Worm (Caenorhabditis elegans) whole organism, L2 larva: Measurements from ENCODE around the gene R148.8.

Experiments used
- C34F6.9 ChIP-seq: fragments of 150-350 bp; optimal IDR thresholded peaks from 2 replicates; lab custom pipeline; 2014; ENCODE audit warnings: missing biosample characterization, missing genetic modification characterization
- F13H6.1 ChIP-seq: sonication (generic microtip); optimal IDR thresholded peaks from 2 replicates; lab custom pipeline; 2016; ENCODE audit warnings: missing genetic modification characterization, missing compliant biosample characterization
- Y55F3AM.14 ChIP-seq: fragments of 200-800 bp; sonication (Bioruptor generic); optimal IDR thresholded peaks from 2 replicates; lab custom pipeline; 2018; ENCODE audit warnings: mild to moderate bottlenecking, missing genetic modification characterization, missing compliant biosample characterization
- ZK546.5 ChIP-seq: sonication (generic microtip); optimal IDR thresholded peaks from 2 replicates; lab custom pipeline; 2017; ENCODE audit warnings: missing biosample characterization, missing genetic modification characterization
- blmp-1 ChIP-seq: sonication (generic microtip); optimal IDR thresholded peaks from 2 replicates; lab custom pipeline; 2017; ENCODE audit warnings: missing genetic modification characterization, mild to moderate bottlenecking, missing compliant biosample characterization, antibody characterized with exemption, moderate library complexity; ENCODE audit not compliant: insufficient read depth
- ceh-16 ChIP-seq: fragments of 150-350 bp; optimal IDR thresholded peaks from 2 replicates; lab custom pipeline; 2014; ENCODE audit warnings: missing biosample characterization, missing genetic modification characterization
- crh-2 ChIP-seq: sonication (generic microtip); optimal IDR thresholded peaks from 2 replicates; lab custom pipeline; 2017; ENCODE audit warnings: missing biosample characterization, missing genetic modification characterization
- dmd-4 ChIP-seq: sonication (generic microtip); optimal IDR thresholded peaks from 2 replicates; lab custom pipeline; 2017; ENCODE audit warnings: missing biosample characterization, missing genetic modification characterization
- egl-27 ChIP-seq: sonication (generic microtip); optimal IDR thresholded peaks from 3 replicates; lab custom pipeline; 2017; ENCODE audit warnings: missing biosample characterization, missing genetic modification reagents, missing genetic modification characterization
- elt-3 ChIP-seq: sonication (generic microtip); optimal IDR thresholded peaks from 2 replicates; lab custom pipeline; 2017; ENCODE audit warnings: missing biosample characterization, missing genetic modification characterization
- fos-1 ChIP-seq: fragments of 150-350 bp; optimal IDR thresholded peaks from 2 replicates; lab custom pipeline; 2014; ENCODE audit warnings: missing biosample characterization, missing genetic modification characterization
- gmeb-1 ChIP-seq: fragments of 150-350 bp; optimal IDR thresholded peaks from 2 replicates; lab custom pipeline; 2014; ENCODE audit warnings: missing biosample characterization, missing genetic modification characterization
- lin-11 ChIP-seq: fragments of 150-350 bp; sonication (generic microtip); optimal IDR thresholded peaks from 2 replicates; lab custom pipeline; 2014; ENCODE audit warnings: missing biosample characterization, missing genetic modification characterization, inconsistent platforms, mixed read lengths
- lin-13 ChIP-seq: fragments of 150-350 bp; optimal IDR thresholded peaks from 2 replicates; lab custom pipeline; 2014; ENCODE audit warnings: missing biosample characterization, missing genetic modification reagents, missing genetic modification characterization
- lsy-2 ChIP-seq, 2 experiments: fragments of 150-350 bp in 1 of 2; sonication (generic microtip) in 1 of 2; optimal IDR thresholded peaks; 2 replicates each; lab custom pipeline; 2014 to 2017; ENCODE audit warnings: missing biosample characterization in 2 of 2, missing genetic modification characterization in 2 of 2
- mab-5 ChIP-seq: fragments of 150-350 bp; optimal IDR thresholded peaks from 2 replicates; lab custom pipeline; 2014; ENCODE audit warnings: missing biosample characterization, missing genetic modification characterization
- mbf-1 ChIP-seq: sonication (generic microtip); optimal IDR thresholded peaks from 2 replicates; lab custom pipeline; 2017; ENCODE audit warnings: missing biosample characterization, missing genetic modification characterization
- mdl-1 ChIP-seq, 2 experiments: fragments of 150-350 bp in 1 of 2; sonication (generic microtip) in 1 of 2; optimal IDR thresholded peaks; 2 replicates each; lab custom pipeline; 2017; ENCODE audit warnings: missing biosample characterization in 2 of 2, missing genetic modification characterization in 2 of 2
- nhr-10 ChIP-seq: sonication (generic microtip); optimal IDR thresholded peaks from 2 replicates; lab custom pipeline; 2017; ENCODE audit warnings: missing biosample characterization, missing genetic modification characterization
- nhr-12 ChIP-seq: fragments of 150-350 bp; optimal IDR thresholded peaks from 2 replicates; lab custom pipeline; 2014; ENCODE audit warnings: missing biosample characterization, missing genetic modification characterization
- nhr-129 ChIP-seq: fragments of 150-350 bp; optimal IDR thresholded peaks from 2 replicates; lab custom pipeline; 2014; ENCODE audit warnings: missing biosample characterization, missing genetic modification characterization
- nhr-21 ChIP-seq: fragments of 150-350 bp; optimal IDR thresholded peaks from 2 replicates; lab custom pipeline; 2014; ENCODE audit warnings: missing biosample characterization, missing genetic modification characterization
- nhr-23 ChIP-seq: fragments of 150-350 bp; optimal IDR thresholded peaks from 2 replicates; lab custom pipeline; 2014; ENCODE audit warnings: missing biosample characterization, missing genetic modification reagents, missing genetic modification characterization
- nhr-237 ChIP-seq: fragments of 150-350 bp; optimal IDR thresholded peaks from 2 replicates; lab custom pipeline; 2014; ENCODE audit warnings: missing biosample characterization, missing genetic modification characterization
- nhr-25 ChIP-seq: fragments of 150-350 bp; sonication (generic microtip); optimal IDR thresholded peaks from 3 replicates; lab custom pipeline; 2014; ENCODE audit warnings: missing biosample characterization, missing genetic modification characterization
- peb-1 ChIP-seq: fragments of 150-350 bp; optimal IDR thresholded peaks from 2 replicates; lab custom pipeline; 2014; ENCODE audit warnings: missing biosample characterization, missing genetic modification characterization
- sem-4 ChIP-seq: fragments of 150-350 bp; optimal IDR thresholded peaks from 2 replicates; lab custom pipeline; 2014; ENCODE audit warnings: missing biosample characterization, missing genetic modification reagents, missing genetic modification characterization
- skn-1 ChIP-seq: sonication (generic microtip); optimal IDR thresholded peaks from 2 replicates; lab custom pipeline; 2017; ENCODE audit warnings: missing biosample characterization, missing genetic modification characterization
- sma-3 ChIP-seq: sonication (generic microtip); optimal IDR thresholded peaks from 2 replicates; lab custom pipeline; 2016; ENCODE audit warnings: missing genetic modification reagents, missing genetic modification characterization, missing compliant biosample characterization
- sma-9 ChIP-seq, 2 experiments: fragments of 150-350 bp in 1 of 2; sonication (generic microtip) in 1 of 2; optimal IDR thresholded peaks; 2 replicates each; lab custom pipeline; 2014 to 2016; ENCODE audit warnings: missing genetic modification characterization in 2 of 2, mild to moderate bottlenecking in 1 of 2, missing biosample characterization in 1 of 2, missing compliant biosample characterization in 1 of 2, missing genetic modification reagents in 1 of 2, moderate library complexity in 1 of 2
- unc-55 ChIP-seq: fragments of 150-350 bp; sonication (generic microtip); optimal IDR thresholded peaks from 3 replicates; lab custom pipeline; 2014; ENCODE audit warnings: missing biosample characterization, missing genetic modification reagents, missing genetic modification characterization
- zag-1 ChIP-seq: fragments of 150-350 bp; optimal IDR thresholded peaks from 2 replicates; lab custom pipeline; 2014; ENCODE audit warnings: missing biosample characterization, missing genetic modification characterization
- ztf-11 ChIP-seq: sonication (generic microtip); optimal IDR thresholded peaks from 2 replicates; lab custom pipeline; 2017; ENCODE audit warnings: missing biosample characterization, missing genetic modification characterization
- ztf-4 ChIP-seq: fragments of 150-350 bp; optimal IDR thresholded peaks from 2 replicates; lab custom pipeline; 2014; ENCODE audit warnings: missing biosample characterization, missing genetic modification characterization

The R148.8 gene

ce11 chrIII:3200563-3200962, 9.3 kb downstream of the R148.8 start:
- peak; percentile 43 for TF ChIP-seq nhr-129
- peak; percentile 18 for TF ChIP-seq mab-5 (tag; lab: Kevin White, UChicago)
- no peak for TF ChIP-seq mbf-1
- peak in 1 of 2 experiments; percentile 16 for TF ChIP-seq lsy-2 (tag; optimal IDR thresholded peaks at IDR 0.05; lab: Kevin White, UChicago)
- TF ChIP-seq unc-55 (GFP tag; lab: Kevin White, UChicago), result no peak
- TF ChIP-seq sma-3, result no peak
- TF ChIP-seq F13H6.1 (tag; lab: Kevin White, UChicago), result peak; percentile 13
- TF ChIP-seq blmp-1 (tag; lab: Kevin White, UChicago), result no peak

- TF ChIP-seq ZK546.5 (no peak), ztf-11 (tag; lab: Kevin White, UChicago) (no peak), sem-4 (no peak), dmd-4 (no peak), nhr-25 (no peak), lin-13 (GFP tag; lab: Kevin White, UChicago) (no peak), skn-1 (tag; lab: Kevin White, UChicago) (no peak)
Measured at ce11 chrIII:3203589-3203988, 12.3 kb downstream of the R148.8 start.

DNA sequence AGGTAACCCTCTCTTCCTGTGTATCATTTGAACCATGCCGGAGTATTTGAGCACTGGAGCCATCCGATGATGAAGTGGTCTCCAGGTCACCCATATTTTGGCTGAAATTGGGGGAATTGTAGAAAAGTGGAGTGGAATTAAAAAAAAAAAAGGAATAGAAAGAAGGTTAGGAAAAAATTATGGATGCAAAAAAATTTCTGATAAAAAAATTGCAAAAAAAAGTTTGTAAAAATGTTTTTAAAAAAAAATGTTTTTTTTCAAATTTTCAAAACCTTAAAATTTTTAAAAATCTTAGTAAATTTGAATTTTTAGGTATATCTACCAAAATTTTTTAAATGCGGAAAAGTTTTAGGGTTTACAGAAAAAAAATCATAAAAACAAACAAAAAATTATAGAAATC, 27.8 kb downstream of the R148.8 start, which contains the start of gene frm-8:
Gene frm-8 (minus strand): TSS at position 101 of the 400 bp plus-strand sequence.
- no peak for TF ChIP-seq Y55F3AM.14 (GFP tag; lab: Kevin White, UChicago)
- TF ChIP-seq ceh-16 (tag; lab: Kevin White, UChicago), result no peak
- no peak for TF ChIP-seq nhr-21 (tag; lab: Kevin White, UChicago)
- no peak for TF ChIP-seq sma-9 (GFP tag; optimal IDR thresholded peaks at IDR 0.05; lab: Kevin White, UChicago)
- TF ChIP-seq sma-9 (tag; optimal IDR thresholded peaks at IDR 0.05; lab: Kevin White, UChicago), result no peak
- TF ChIP-seq crh-2 (tag; lab: Kevin White, UChicago), result no peak
- TF ChIP-seq gmeb-1 (tag; lab: Kevin White, UChicago), result no peak
- TF ChIP-seq nhr-10 (tag; lab: Kevin White, UChicago), result no peak
- TF ChIP-seq ZK546.5, result no peak
- no peak for TF ChIP-seq ztf-4 (tag; lab: Kevin White, UChicago)
- no peak for TF ChIP-seq fos-1 (tag; lab: Kevin White, UChicago)
- no peak for TF ChIP-seq mbf-1
- TF ChIP-seq lsy-2 (tag; optimal IDR thresholded peaks at IDR 0.05; lab: Kevin White, UChicago), result no peak
- no peak for TF ChIP-seq nhr-25
- TF ChIP-seq peb-1 (tag; lab: Kevin White, UChicago), result no peak
- TF ChIP-seq nhr-237 (tag; lab: Kevin White, UChicago), result no peak
- TF ChIP-seq zag-1 (tag; lab: Kevin White, UChicago), result no peak
- TF ChIP-seq sma-3, result no peak
- no peak for TF ChIP-seq nhr-23

- TF ChIP-seq zag-1 (tag; lab: Kevin White, UChicago), result peak; percentile 26
- peak; percentile 7 for TF ChIP-seq lin-13 (GFP tag; lab: Kevin White, UChicago)
- peak; percentile 47 for TF ChIP-seq F13H6.1 (tag; lab: Kevin White, UChicago)
- TF ChIP-seq mab-5 (tag; lab: Kevin White, UChicago), result no peak
- TF ChIP-seq sem-4, result no peak
- peak in 1 of 2 experiments; percentile 21 for TF ChIP-seq mdl-1 (tag; optimal IDR thresholded peaks at IDR 0.05; lab: Kevin White, UChicago)
- TF ChIP-seq lsy-2 (tag; optimal IDR thresholded peaks at IDR 0.05; lab: Kevin White, UChicago), result peak in 1 of 2 experiments; percentile 56
- TF ChIP-seq ztf-11 (tag; lab: Kevin White, UChicago), result no peak
- TF ChIP-seq nhr-129, result peak; percentile 39
- no peak for TF ChIP-seq gmeb-1 (tag; lab: Kevin White, UChicago)
- no peak for TF ChIP-seq lin-11 (tag; lab: Kevin White, UChicago)
- no peak for TF ChIP-seq elt-3
- no peak for TF ChIP-seq sma-3
- no peak for TF ChIP-seq nhr-23
- TF ChIP-seq C34F6.9, result peak; percentile 25
- TF ChIP-seq ceh-16 (tag; lab: Kevin White, UChicago), result no peak
- TF ChIP-seq crh-2 (tag; lab: Kevin White, UChicago), result no peak
- no peak for TF ChIP-seq egl-27 (tag; lab: Kevin White, UChicago)
- TF ChIP-seq fos-1 (tag; lab: Kevin White, UChicago), result no peak
- TF ChIP-seq unc-55 (GFP tag; lab: Kevin White, UChicago), result peak; percentile 72
- TF ChIP-seq nhr-12, result no peak
- no peak for TF ChIP-seq sma-9 (GFP tag; optimal IDR thresholded peaks at IDR 0.05; lab: Kevin White, UChicago)
- TF ChIP-seq sma-9 (tag; optimal IDR thresholded peaks at IDR 0.05; lab: Kevin White, UChicago), result no peak
Measured at ce11 chrIII:3220287-3220686, 29.0 kb downstream of the R148.8 start.
